Worm (Caenorhabditis elegans): ENCODE results near the gene F37H8.5.

F37H8.5 gene

ce11 chrII:11156160-11156559 lies 31.8 kb upstream of the F37H8.5 start:
- TF ChIP-seq cog-1 (tag; optimal IDR thresholded peaks at IDR 0.05) (no peak), tab-1 (GFP tag; IDR thresholded peaks at IDR 0.05) (no peak), T22C8.4 (GFP tag; IDR thresholded peaks at IDR 0.05) (no peak), ztf-29 (GFP tag; IDR thresholded peaks at IDR 0.05) (no peak), ztf-23 (GFP tag; IDR thresholded peaks at IDR 0.05) (no peak), flt-1 (GFP tag; IDR thresholded peaks at IDR 0.05) (no peak), klf-2 (GFP tag; conservative IDR thresholded peaks at IDR 0.05) (no peak), ref-1 (GFP tag; conservative IDR thresholded peaks at IDR 0.05) (no peak), med-1 (GFP tag; optimal IDR thresholded peaks at IDR 0.05; ENCODE audit: insufficient read depth) (no peak)

- TF ChIP-seq tab-1 (GFP tag; IDR thresholded peaks at IDR 0.05) = peak; percentile 84
- TF ChIP-seq cog-1 (tag; optimal IDR thresholded peaks at IDR 0.05) = no peak
- peak; percentile 58; the same call in 1 of the 2 replicates for TF ChIP-seq ref-1 (GFP tag; conservative IDR thresholded peaks at IDR 0.05)
- TF ChIP-seq klf-2 (GFP tag; conservative IDR thresholded peaks at IDR 0.05) = peak; percentile 74
- peak; percentile 60; the same call in 1 of the 2 replicates for TF ChIP-seq T22C8.4 (GFP tag; IDR thresholded peaks at IDR 0.05)
- peak; percentile 86 for TF ChIP-seq flt-1 (GFP tag; IDR thresholded peaks at IDR 0.05)
- TF ChIP-seq med-1 (GFP tag; optimal IDR thresholded peaks at IDR 0.05; ENCODE audit: insufficient read depth) = no peak
- peak; percentile 78 for TF ChIP-seq ztf-23 (GFP tag; IDR thresholded peaks at IDR 0.05)
- TF ChIP-seq ztf-29 (GFP tag; IDR thresholded peaks at IDR 0.05) = peak; percentile 78
Observed at ce11 chrII:11157660-11158059, 30.3 kb upstream of the F37H8.5 start.

ce11 chrII:11161675-11162074 lies 26.3 kb upstream of the F37H8.5 start:
- TF ChIP-seq med-1 (GFP tag; optimal IDR thresholded peaks at IDR 0.05; ENCODE audit: insufficient read depth) = no peak
- no peak for TF ChIP-seq klf-2 (GFP tag; conservative IDR thresholded peaks at IDR 0.05)

ce11 chrII:11162390-11162789 lies 25.6 kb upstream of the F37H8.5 start, which contains the start of gene ptr-13:
Gene ptr-13, minus strand, starts transcription at chrII:11162481.
- TF ChIP-seq tab-1 (GFP tag; IDR thresholded peaks at IDR 0.05) (no peak), cog-1 (tag; optimal IDR thresholded peaks at IDR 0.05) (no peak)

DNA sequence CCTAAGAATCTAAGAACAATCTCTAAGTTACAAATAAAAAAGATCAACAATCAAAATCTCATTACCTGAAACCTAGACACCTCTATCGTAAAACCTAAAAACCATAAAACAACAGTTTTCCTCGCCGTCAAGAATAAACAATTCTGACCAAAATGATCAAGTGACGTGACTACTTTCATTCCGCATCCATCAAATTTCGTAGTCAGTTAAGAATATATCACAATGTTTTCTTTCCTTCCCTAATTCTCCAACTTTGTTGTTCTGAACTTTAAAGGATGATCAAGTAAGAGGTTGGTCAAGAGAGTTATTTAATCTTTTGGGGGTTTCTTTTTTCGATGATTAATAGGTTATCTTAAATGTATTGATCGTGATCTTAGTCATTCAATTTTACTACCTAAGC lies 24.7 kb upstream of the F37H8.5 start:
- TF ChIP-seq klf-2 (GFP tag; conservative IDR thresholded peaks at IDR 0.05) (no peak), flt-1 (GFP tag; IDR thresholded peaks at IDR 0.05) (no peak), ref-1 (GFP tag; conservative IDR thresholded peaks at IDR 0.05) (no peak), ztf-29 (GFP tag; IDR thresholded peaks at IDR 0.05) (no peak), med-1 (GFP tag; optimal IDR thresholded peaks at IDR 0.05; ENCODE audit: insufficient read depth) (no peak), tab-1 (GFP tag; IDR thresholded peaks at IDR 0.05) (no peak), ztf-23 (GFP tag; IDR thresholded peaks at IDR 0.05) (no peak), T22C8.4 (GFP tag; IDR thresholded peaks at IDR 0.05) (no peak), cog-1 (tag; optimal IDR thresholded peaks at IDR 0.05) (no peak)

DNA sequence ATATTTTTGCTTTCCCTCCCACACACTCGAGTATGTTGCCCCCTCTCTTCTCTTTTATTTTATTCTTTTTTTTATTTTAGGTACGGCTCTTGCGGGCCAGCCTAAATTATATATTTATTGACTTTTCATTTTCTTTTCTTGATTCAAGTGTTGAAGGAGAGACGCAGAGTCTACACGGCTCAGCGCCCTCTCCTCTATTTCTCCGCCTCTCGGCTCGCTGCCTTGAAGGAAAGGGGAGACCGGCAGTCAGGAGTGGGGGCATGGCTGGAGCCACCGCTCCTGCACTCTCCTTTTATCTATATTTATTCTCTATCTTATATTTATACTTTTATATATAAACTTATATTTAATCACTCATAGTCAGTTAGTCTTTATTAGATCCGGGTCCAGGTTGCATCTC lies 21.6 kb upstream of the F37H8.5 start:
- TF ChIP-seq med-1 (GFP tag; optimal IDR thresholded peaks at IDR 0.05; ENCODE audit: insufficient read depth) (no peak), ref-1 (GFP tag; conservative IDR thresholded peaks at IDR 0.05) (no peak), klf-2 (GFP tag; conservative IDR thresholded peaks at IDR 0.05) (no peak), flt-1 (GFP tag; IDR thresholded peaks at IDR 0.05) (no peak), tab-1 (GFP tag; IDR thresholded peaks at IDR 0.05) (no peak), T22C8.4 (GFP tag; IDR thresholded peaks at IDR 0.05) (no peak), ztf-29 (GFP tag; IDR thresholded peaks at IDR 0.05) (no peak), ztf-23 (GFP tag; IDR thresholded peaks at IDR 0.05) (no peak), cog-1 (tag; optimal IDR thresholded peaks at IDR 0.05) (no peak)

- TF ChIP-seq tab-1 (GFP tag; IDR thresholded peaks at IDR 0.05) (no peak), cog-1 (tag; optimal IDR thresholded peaks at IDR 0.05) (no peak), klf-2 (GFP tag; conservative IDR thresholded peaks at IDR 0.05) (no peak), flt-1 (GFP tag; IDR thresholded peaks at IDR 0.05) (no peak)
Observed at ce11 chrII:11167039-11167438, 21.0 kb upstream of the F37H8.5 start.

DNA sequence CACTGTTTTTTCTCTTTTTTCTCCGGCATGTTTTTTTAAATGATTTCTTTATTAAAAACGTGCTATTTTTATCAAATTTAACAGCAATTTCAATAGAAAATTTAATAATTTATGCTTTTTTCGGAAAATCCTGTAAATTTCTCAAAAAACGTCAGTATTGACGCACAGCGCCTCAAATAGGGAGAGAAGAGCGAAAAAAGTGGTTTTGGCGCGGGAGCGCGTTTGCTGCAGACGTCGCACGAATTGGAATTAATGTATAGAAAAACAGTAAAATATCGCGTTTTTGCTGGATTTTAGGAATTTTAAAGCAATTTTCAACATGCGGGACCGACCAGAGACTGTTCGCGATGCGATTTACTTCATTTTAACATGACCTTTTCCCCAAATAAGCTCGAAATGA lies 19.1 kb upstream of the F37H8.5 start:
- TF ChIP-seq ztf-23 (GFP tag; IDR thresholded peaks at IDR 0.05) = 0 out of 2 replicates have a peak, but pooled peaks have one; percentile 10

- TF ChIP-seq cog-1 (tag; optimal IDR thresholded peaks at IDR 0.05) (no peak), flt-1 (GFP tag; IDR thresholded peaks at IDR 0.05) (no peak), ztf-29 (GFP tag; IDR thresholded peaks at IDR 0.05) (no peak), klf-2 (GFP tag; conservative IDR thresholded peaks at IDR 0.05) (no peak), ref-1 (GFP tag; conservative IDR thresholded peaks at IDR 0.05) (no peak), med-1 (GFP tag; optimal IDR thresholded peaks at IDR 0.05; ENCODE audit: insufficient read depth) (no peak), T22C8.4 (GFP tag; IDR thresholded peaks at IDR 0.05) (no peak), tab-1 (GFP tag; IDR thresholded peaks at IDR 0.05) (no peak), ztf-23 (GFP tag; IDR thresholded peaks at IDR 0.05) (no peak)
Observed at ce11 chrII:11175347-11175746, 12.7 kb upstream of the F37H8.5 start.

DNA sequence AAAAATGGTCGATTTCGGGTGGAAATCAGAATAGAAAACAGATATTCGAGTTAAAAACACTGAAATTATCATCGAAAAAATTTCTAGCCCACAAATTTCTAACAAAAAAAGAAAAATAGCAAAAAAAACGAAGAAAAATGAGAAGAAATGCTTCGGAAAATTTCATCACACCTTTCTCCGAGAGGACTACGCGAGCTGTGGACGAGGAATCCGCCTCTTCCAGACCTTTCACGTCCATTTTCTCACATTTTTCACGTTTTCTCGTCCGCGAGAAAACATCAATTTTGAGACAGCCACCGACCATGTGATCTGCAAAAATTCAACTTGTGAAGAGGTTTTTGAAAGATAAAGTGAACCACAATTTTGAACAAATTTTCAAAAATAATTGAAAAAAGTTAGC lies 11.6 kb upstream of the F37H8.5 start:
- TF ChIP-seq flt-1 (GFP tag; IDR thresholded peaks at IDR 0.05) = no peak
- TF ChIP-seq med-1 (GFP tag; optimal IDR thresholded peaks at IDR 0.05; ENCODE audit: insufficient read depth) = no peak
- TF ChIP-seq cog-1 (tag; optimal IDR thresholded peaks at IDR 0.05) = no peak
- no peak for TF ChIP-seq tab-1 (GFP tag; IDR thresholded peaks at IDR 0.05)
- TF ChIP-seq klf-2 (GFP tag; conservative IDR thresholded peaks at IDR 0.05) = no peak
- TF ChIP-seq ztf-29 (GFP tag; IDR thresholded peaks at IDR 0.05) = no peak
- no peak for TF ChIP-seq T22C8.4 (GFP tag; IDR thresholded peaks at IDR 0.05)
- no peak for TF ChIP-seq ref-1 (GFP tag; conservative IDR thresholded peaks at IDR 0.05)
- no peak for TF ChIP-seq ztf-23 (GFP tag; IDR thresholded peaks at IDR 0.05)

ce11 chrII:11177376-11177775 lies 10.6 kb upstream of the F37H8.5 start, which contains the start of gene F37H8.6:
Gene F37H8.6, minus strand, starts transcription at chrII:11177476.
- TF ChIP-seq med-1 (GFP tag; optimal IDR thresholded peaks at IDR 0.05; ENCODE audit: insufficient read depth) (no peak), tab-1 (GFP tag; IDR thresholded peaks at IDR 0.05) (no peak), klf-2 (GFP tag; conservative IDR thresholded peaks at IDR 0.05) (no peak), ref-1 (GFP tag; conservative IDR thresholded peaks at IDR 0.05) (no peak), flt-1 (GFP tag; IDR thresholded peaks at IDR 0.05) (no peak), cog-1 (tag; optimal IDR thresholded peaks at IDR 0.05) (no peak), ztf-23 (GFP tag; IDR thresholded peaks at IDR 0.05) (no peak), T22C8.4 (GFP tag; IDR thresholded peaks at IDR 0.05) (no peak), ztf-29 (GFP tag; IDR thresholded peaks at IDR 0.05) (no peak)

All from whole organism, midembryonic.